Worm (Caenorhabditis elegans) whole organism, L2 larva: ENCODE data around the gene ZK354.7.

ENCODE experiments used
- C34F6.9 ChIP-seq: fragments of 150-350 bp; optimal IDR thresholded peaks from 2 replicates; lab custom pipeline; 2014; ENCODE audit warnings: missing biosample characterization, missing genetic modification characterization
- R02D3.7 ChIP-seq: fragments of 150-350 bp; optimal IDR thresholded peaks from 2 replicates; lab custom pipeline; 2014; ENCODE audit warnings: missing biosample characterization, missing genetic modification characterization
- ZK546.5 ChIP-seq: sonication (generic microtip); optimal IDR thresholded peaks from 2 replicates; lab custom pipeline; 2017; ENCODE audit warnings: missing biosample characterization, missing genetic modification characterization
- alr-1 ChIP-seq: fragments of 150-350 bp; optimal IDR thresholded peaks from 2 replicates; lab custom pipeline; 2014; ENCODE audit warnings: missing biosample characterization, missing genetic modification characterization
- aly-2 ChIP-seq: fragments of 150-350 bp; optimal IDR thresholded peaks from 2 replicates; lab custom pipeline; 2014; ENCODE audit warnings: missing biosample characterization, missing genetic modification characterization
- ama-1 ChIP-seq: fragments of 150-350 bp; optimal IDR thresholded peaks from 2 replicates; lab custom pipeline; 2018; ENCODE audit warnings: inconsistent platforms
- blmp-1 ChIP-seq: sonication (generic microtip); optimal IDR thresholded peaks from 2 replicates; lab custom pipeline; 2017; ENCODE audit warnings: missing genetic modification characterization, mild to moderate bottlenecking, missing compliant biosample characterization, antibody characterized with exemption, moderate library complexity; ENCODE audit not compliant: insufficient read depth
- dmd-4 ChIP-seq: sonication (generic microtip); optimal IDR thresholded peaks from 2 replicates; lab custom pipeline; 2017; ENCODE audit warnings: missing biosample characterization, missing genetic modification characterization
- egl-27 ChIP-seq: sonication (generic microtip); optimal IDR thresholded peaks from 3 replicates; lab custom pipeline; 2017; ENCODE audit warnings: missing biosample characterization, missing genetic modification reagents, missing genetic modification characterization
- elt-1 ChIP-seq: fragments of 150-350 bp; optimal IDR thresholded peaks from 2 replicates; lab custom pipeline; 2014; ENCODE audit warnings: missing biosample characterization, missing genetic modification characterization
- elt-3 ChIP-seq: sonication (generic microtip); optimal IDR thresholded peaks from 2 replicates; lab custom pipeline; 2017; ENCODE audit warnings: missing biosample characterization, missing genetic modification characterization
- gmeb-1 ChIP-seq: fragments of 150-350 bp; optimal IDR thresholded peaks from 2 replicates; lab custom pipeline; 2014; ENCODE audit warnings: missing biosample characterization, missing genetic modification characterization
- lin-11 ChIP-seq: fragments of 150-350 bp; sonication (generic microtip); optimal IDR thresholded peaks from 2 replicates; lab custom pipeline; 2014; ENCODE audit warnings: missing biosample characterization, missing genetic modification characterization, inconsistent platforms, mixed read lengths
- lin-13 ChIP-seq: fragments of 150-350 bp; optimal IDR thresholded peaks from 2 replicates; lab custom pipeline; 2014; ENCODE audit warnings: missing biosample characterization, missing genetic modification reagents, missing genetic modification characterization
- lin-39 ChIP-seq: fragments of 150-350 bp; optimal IDR thresholded peaks from 2 replicates; lab custom pipeline; 2014; ENCODE audit warnings: missing biosample characterization, missing genetic modification reagents, missing genetic modification characterization
- lsy-2 ChIP-seq, 2 experiments: fragments of 150-350 bp in 1 of 2; sonication (generic microtip) in 1 of 2; optimal IDR thresholded peaks; 2 replicates each; lab custom pipeline; 2014 to 2017; ENCODE audit warnings: missing biosample characterization in 2 of 2, missing genetic modification characterization in 2 of 2
- mab-5 ChIP-seq: fragments of 150-350 bp; optimal IDR thresholded peaks from 2 replicates; lab custom pipeline; 2014; ENCODE audit warnings: missing biosample characterization, missing genetic modification characterization
- mbf-1 ChIP-seq: sonication (generic microtip); optimal IDR thresholded peaks from 2 replicates; lab custom pipeline; 2017; ENCODE audit warnings: missing biosample characterization, missing genetic modification characterization
- mdl-1 ChIP-seq, 2 experiments: fragments of 150-350 bp in 1 of 2; sonication (generic microtip) in 1 of 2; optimal IDR thresholded peaks; 2 replicates each; lab custom pipeline; 2017; ENCODE audit warnings: missing biosample characterization in 2 of 2, missing genetic modification characterization in 2 of 2
- nhr-10 ChIP-seq: sonication (generic microtip); optimal IDR thresholded peaks from 2 replicates; lab custom pipeline; 2017; ENCODE audit warnings: missing biosample characterization, missing genetic modification characterization
- nhr-129 ChIP-seq: fragments of 150-350 bp; optimal IDR thresholded peaks from 2 replicates; lab custom pipeline; 2014; ENCODE audit warnings: missing biosample characterization, missing genetic modification characterization
- nhr-21 ChIP-seq: fragments of 150-350 bp; optimal IDR thresholded peaks from 2 replicates; lab custom pipeline; 2014; ENCODE audit warnings: missing biosample characterization, missing genetic modification characterization
- nhr-23 ChIP-seq: fragments of 150-350 bp; optimal IDR thresholded peaks from 2 replicates; lab custom pipeline; 2014; ENCODE audit warnings: missing biosample characterization, missing genetic modification reagents, missing genetic modification characterization
- nhr-25 ChIP-seq: fragments of 150-350 bp; sonication (generic microtip); optimal IDR thresholded peaks from 3 replicates; lab custom pipeline; 2014; ENCODE audit warnings: missing biosample characterization, missing genetic modification characterization
- nhr-6 ChIP-seq: fragments of 150-350 bp; optimal IDR thresholded peaks from 2 replicates; lab custom pipeline; 2014; ENCODE audit warnings: missing biosample characterization, missing genetic modification characterization
- sem-4 ChIP-seq: fragments of 150-350 bp; optimal IDR thresholded peaks from 2 replicates; lab custom pipeline; 2014; ENCODE audit warnings: missing biosample characterization, missing genetic modification reagents, missing genetic modification characterization
- sma-3 ChIP-seq: sonication (generic microtip); optimal IDR thresholded peaks from 2 replicates; lab custom pipeline; 2016; ENCODE audit warnings: missing genetic modification reagents, missing genetic modification characterization, missing compliant biosample characterization
- sma-9 ChIP-seq, 2 experiments: fragments of 150-350 bp in 1 of 2; sonication (generic microtip) in 1 of 2; optimal IDR thresholded peaks; 2 replicates each; lab custom pipeline; 2014 to 2016; ENCODE audit warnings: missing genetic modification characterization in 2 of 2, mild to moderate bottlenecking in 1 of 2, missing biosample characterization in 1 of 2, missing compliant biosample characterization in 1 of 2, missing genetic modification reagents in 1 of 2, moderate library complexity in 1 of 2
- snpc-4 ChIP-seq: fragments of 150-350 bp; optimal IDR thresholded peaks from 2 replicates; lab custom pipeline; 2014; ENCODE audit warnings: missing biosample characterization, missing genetic modification characterization
- unc-39 ChIP-seq: fragments of 150-350 bp; optimal IDR thresholded peaks from 2 replicates; lab custom pipeline; 2014; ENCODE audit warnings: missing biosample characterization, missing genetic modification characterization
- unc-55 ChIP-seq: fragments of 150-350 bp; sonication (generic microtip); optimal IDR thresholded peaks from 3 replicates; lab custom pipeline; 2014; ENCODE audit warnings: missing biosample characterization, missing genetic modification reagents, missing genetic modification characterization
- unc-62 ChIP-seq: fragments of 150-350 bp; optimal IDR thresholded peaks from 2 replicates; lab custom pipeline; 2014; ENCODE audit warnings: missing biosample characterization, missing genetic modification reagents, missing genetic modification characterization
- zag-1 ChIP-seq: fragments of 150-350 bp; optimal IDR thresholded peaks from 2 replicates; lab custom pipeline; 2014; ENCODE audit warnings: missing biosample characterization, missing genetic modification characterization
- ztf-4 ChIP-seq: fragments of 150-350 bp; optimal IDR thresholded peaks from 2 replicates; lab custom pipeline; 2014; ENCODE audit warnings: missing biosample characterization, missing genetic modification characterization

Gene ZK354.7

DNA sequence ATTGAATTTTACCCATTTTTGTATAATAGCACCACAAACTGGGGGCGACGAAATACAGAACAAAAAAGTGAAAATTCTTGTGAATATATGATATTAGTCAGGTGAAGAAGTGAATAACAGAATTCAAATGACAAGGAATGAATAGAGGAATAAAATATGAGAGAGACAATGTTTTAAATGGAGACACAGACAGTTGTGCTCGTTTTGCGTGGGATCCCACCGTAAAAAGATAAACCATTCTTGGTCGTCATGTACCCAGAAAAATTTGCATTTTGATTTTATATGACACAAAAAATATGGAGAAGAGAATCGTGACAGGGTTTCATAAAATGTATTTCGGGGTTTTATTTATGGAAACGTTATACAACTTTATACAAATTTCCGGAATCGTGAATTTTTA, 25.2 kb downstream of the ZK354.7 start, which contains the start of gene F36H12.17:
F36H12.17 (minus strand) TSS at position 101 of the 400 bp plus-strand sequence.
- no peak for TF ChIP-seq zag-1 (tag; lab: Kevin White, UChicago)
- TF ChIP-seq nhr-129 (tag; lab: Kevin White, UChicago), result no peak
- TF ChIP-seq lin-39 (tag; lab: Kevin White, UChicago), result no peak
- no peak for TF ChIP-seq sem-4
- TF ChIP-seq gmeb-1 (tag; lab: Kevin White, UChicago), result no peak
- TF ChIP-seq nhr-21 (tag; lab: Kevin White, UChicago), result no peak
- TF ChIP-seq sma-9 (GFP tag; optimal IDR thresholded peaks at IDR 0.05; lab: Kevin White, UChicago), result no peak
- no peak for TF ChIP-seq sma-9 (tag; optimal IDR thresholded peaks at IDR 0.05; lab: Kevin White, UChicago)
- no peak for TF ChIP-seq mbf-1 (tag; lab: Kevin White, UChicago)
- TF ChIP-seq mdl-1 (tag; optimal IDR thresholded peaks at IDR 0.05; lab: Kevin White, UChicago), result no peak
- TF ChIP-seq C34F6.9, result no peak
- no peak for TF ChIP-seq elt-1 (tag; lab: Kevin White, UChicago)
- no peak for TF ChIP-seq lin-11 (tag; lab: Kevin White, UChicago)
- TF ChIP-seq dmd-4 (tag; lab: Kevin White, UChicago), result no peak

DNA sequence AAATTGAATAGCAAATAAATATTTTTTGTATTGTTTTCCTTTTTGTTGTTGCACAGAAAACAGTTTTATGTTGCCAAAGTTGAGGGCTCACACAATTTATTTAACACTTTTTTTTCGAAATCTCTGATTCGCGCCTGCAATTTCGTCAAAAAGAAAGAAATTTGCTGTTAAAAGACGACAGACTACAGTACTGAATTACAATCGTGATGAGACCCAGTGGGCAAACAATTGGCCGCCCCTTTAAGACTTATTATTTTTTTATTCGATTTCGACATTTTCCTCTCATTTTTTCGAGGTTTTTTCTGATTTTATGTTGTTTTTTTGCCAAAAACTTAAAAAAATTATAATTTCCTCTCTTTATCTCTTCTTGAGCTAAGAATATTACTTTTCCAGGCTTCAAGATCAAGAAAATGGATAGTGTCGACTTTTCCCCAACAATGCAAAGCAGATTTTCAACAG, 28.8 kb downstream of the ZK354.7 start, which contains the start of gene slfl-4:
slfl-4 (plus strand) TSS at position 409 of the 459 bp plus-strand sequence.
- no peak for TF ChIP-seq elt-3 (tag; lab: Kevin White, UChicago)
- TF ChIP-seq lsy-2 (tag; optimal IDR thresholded peaks at IDR 0.05; lab: Kevin White, UChicago), result no peak
- no peak for TF ChIP-seq ama-1 (lab: Kevin White, UChicago)
- TF ChIP-seq aly-2 (tag; lab: Kevin White, UChicago), result no peak
- no peak for TF ChIP-seq dmd-4 (tag; lab: Kevin White, UChicago)
- TF ChIP-seq nhr-23, result no peak
- TF ChIP-seq ZK546.5, result no peak
- no peak for TF ChIP-seq unc-62 (GFP tag; lab: Kevin White, UChicago)
- no peak for TF ChIP-seq R02D3.7 (tag; lab: Kevin White, UChicago)
- no peak for TF ChIP-seq nhr-10
- no peak for TF ChIP-seq mab-5 (tag; lab: Kevin White, UChicago)
- no peak for TF ChIP-seq lin-13 (GFP tag; lab: Kevin White, UChicago)

DNA sequence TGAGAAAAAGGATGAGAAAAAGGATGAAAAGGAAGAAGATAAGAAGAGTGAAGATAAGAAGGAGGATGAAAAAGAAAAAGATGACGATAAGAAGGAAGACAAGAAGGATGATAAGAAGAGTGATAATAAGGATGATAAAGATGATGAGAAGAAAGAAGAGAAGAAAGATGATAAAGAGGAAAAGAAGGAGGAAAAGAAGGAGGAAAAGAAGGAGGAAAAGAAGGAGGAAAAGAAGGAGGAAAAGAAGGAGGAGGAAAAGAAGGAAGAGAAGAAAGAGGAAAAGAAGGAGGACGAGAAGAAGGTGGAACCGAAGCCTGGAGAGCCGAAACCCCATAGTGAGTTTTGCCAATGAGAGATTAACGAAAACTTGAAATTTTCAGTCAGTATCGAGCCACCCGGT, 29.5 kb downstream of the ZK354.7 start:
- TF ChIP-seq lin-39 (tag; lab: Kevin White, UChicago) (no peak), gmeb-1 (tag; lab: Kevin White, UChicago) (no peak), unc-62 (GFP tag; lab: Kevin White, UChicago) (no peak)

DNA sequence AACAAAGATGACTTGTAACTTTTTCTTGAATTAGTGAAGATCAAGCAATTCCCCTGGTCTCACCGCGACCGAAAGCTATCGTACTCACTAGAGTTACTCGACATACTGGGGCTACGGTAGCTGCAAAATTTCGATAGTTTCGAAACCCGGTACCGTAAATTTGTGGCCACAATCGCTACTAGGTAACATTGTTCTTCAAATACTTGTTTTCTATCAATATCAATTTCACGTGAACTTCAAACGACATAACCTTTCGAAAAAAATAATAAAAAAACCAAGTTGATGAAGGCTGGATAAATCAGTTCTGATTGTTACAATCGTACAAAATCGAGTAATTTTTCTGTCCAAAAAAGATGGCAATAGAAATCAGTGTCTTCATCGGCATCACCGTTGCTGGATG, 30.4 kb downstream of the ZK354.7 start, which contains the start of gene F36H12.3:
F36H12.3 (plus strand) TSS at position 301 of the 400 bp plus-strand sequence.
- no peak for TF ChIP-seq zag-1 (tag; lab: Kevin White, UChicago)
- TF ChIP-seq elt-1 (tag; lab: Kevin White, UChicago), result no peak
- no peak for TF ChIP-seq egl-27
- TF ChIP-seq alr-1 (tag; lab: Kevin White, UChicago), result no peak
- no peak for TF ChIP-seq sma-9 (GFP tag; optimal IDR thresholded peaks at IDR 0.05; lab: Kevin White, UChicago)
- no peak for TF ChIP-seq sma-9 (tag; optimal IDR thresholded peaks at IDR 0.05; lab: Kevin White, UChicago)
- TF ChIP-seq ZK546.5, result no peak
- no peak for TF ChIP-seq sma-3 (GFP tag; lab: Kevin White, UChicago)
- TF ChIP-seq nhr-25, result no peak
- no peak for TF ChIP-seq elt-3 (tag; lab: Kevin White, UChicago)
- TF ChIP-seq dmd-4 (tag; lab: Kevin White, UChicago), result no peak
- no peak for TF ChIP-seq unc-62 (GFP tag; lab: Kevin White, UChicago)
- no peak for TF ChIP-seq C34F6.9
- TF ChIP-seq nhr-23, result no peak
- no peak for TF ChIP-seq unc-39 (tag; lab: Kevin White, UChicago)
- no peak for TF ChIP-seq blmp-1
- no peak for TF ChIP-seq nhr-6 (tag; lab: Kevin White, UChicago)
- TF ChIP-seq nhr-21 (tag; lab: Kevin White, UChicago), result no peak
- TF ChIP-seq snpc-4, result no peak
- TF ChIP-seq unc-55 (GFP tag; lab: Kevin White, UChicago), result no peak
- TF ChIP-seq lsy-2 (tag; optimal IDR thresholded peaks at IDR 0.05; lab: Kevin White, UChicago), result no peak

DNA sequence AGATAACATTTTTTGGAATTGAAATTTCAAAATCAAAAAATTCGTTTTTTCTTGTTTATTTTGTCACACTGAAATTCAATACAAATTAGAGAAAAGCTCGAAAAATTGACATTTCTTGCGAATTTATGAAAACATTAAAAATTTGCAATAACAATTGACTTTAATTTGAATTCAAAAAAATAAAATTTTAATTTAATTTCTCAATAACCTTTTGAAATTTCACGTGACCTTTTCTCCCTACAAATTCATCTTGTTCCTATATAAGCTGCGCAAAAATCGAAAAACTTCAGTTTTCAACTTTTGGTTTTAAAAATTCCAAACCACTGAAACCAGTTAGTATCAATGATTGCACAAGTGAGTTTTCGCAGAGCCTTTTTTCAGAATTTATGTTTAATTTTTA, 34.1 kb downstream of the ZK354.7 start, which contains the start of gene F36H12.4:
F36H12.4 (plus strand) TSS at position 301 of the 400 bp plus-strand sequence.
- TF ChIP-seq sma-9 (GFP tag; optimal IDR thresholded peaks at IDR 0.05; lab: Kevin White, UChicago), result no peak
- TF ChIP-seq sma-9 (tag; optimal IDR thresholded peaks at IDR 0.05; lab: Kevin White, UChicago), result no peak
- no peak for TF ChIP-seq nhr-25
- no peak for TF ChIP-seq ztf-4 (tag; lab: Kevin White, UChicago)
- TF ChIP-seq, all 48 proteins: peak for 0
